Worm (Caenorhabditis elegans) whole organism, L4 larva: Measurements from ENCODE around the gene F49C5.9.

Experiments used
- D1046.2 ChIP-seq: fragments of 200-800 bp; sonication (Bioruptor generic); IDR thresholded peaks from 2 replicates; pipeline ENCODE4 v1.3.6; 2022; ENCODE audit warnings: missing genetic modification characterization, missing compliant biosample characterization
- Y105C5A.15 ChIP-seq: fragments of 200-800 bp; sonication (Bioruptor generic); IDR thresholded peaks from 2 replicates; pipeline ENCODE4 v1.3.6; 2022; ENCODE audit warnings: missing genetic modification characterization, missing compliant biosample characterization
- Y48G9A.11 ChIP-seq: fragments of 200-800 bp; sonication (Bioruptor generic); IDR thresholded peaks from 2 replicates; pipeline ENCODE4 v1.3.6; 2022; ENCODE audit warnings: missing genetic modification reagents, missing genetic modification characterization, missing compliant biosample characterization
- Y5F2A.4 ChIP-seq: fragments of 200-800 bp; sonication (Bioruptor generic); optimal IDR thresholded peaks from 2 replicates; lab custom pipeline; 2018; ENCODE audit warnings: mild to moderate bottlenecking, missing genetic modification characterization, missing compliant biosample characterization
- Y75B8A.6 ChIP-seq: fragments of 200-800 bp; sonication (Bioruptor generic); IDR thresholded peaks from 2 replicates; pipeline ENCODE4 v1.3.6; 2022; ENCODE audit warnings: missing genetic modification reagents, missing genetic modification characterization, missing compliant biosample characterization
- ZK337.2 ChIP-seq: fragments of 200-800 bp; sonication (Bioruptor generic); IDR thresholded peaks from 2 replicates; pipeline ENCODE4 v1.3.6; 2022; ENCODE audit warnings: missing genetic modification reagents, missing genetic modification characterization, missing compliant biosample characterization
- aha-1 ChIP-seq: fragments of 150-350 bp; peaks from one replicate; lab custom pipeline; 2014; ENCODE audit warnings: missing biosample characterization, missing genetic modification characterization
- arid-1 ChIP-seq: fragments of 200-800 bp; sonication (Bioruptor generic); conservative IDR thresholded peaks from 2 replicates; pipeline ENCODE4 v1.3.6; 2022; ENCODE audit warnings: missing genetic modification reagents, missing genetic modification characterization, missing compliant biosample characterization
- ceh-20 ChIP-seq: fragments of 200-800 bp; sonication (Bioruptor generic); IDR thresholded peaks from 2 replicates; pipeline ENCODE4 v1.3.6; 2022; ENCODE audit warnings: missing genetic modification reagents, missing genetic modification characterization, missing compliant biosample characterization
- ceh-62 ChIP-seq: sonication (generic microtip); optimal IDR thresholded peaks from 2 replicates; lab custom pipeline; 2017; ENCODE audit warnings: missing biosample characterization, missing genetic modification characterization
- ces-1 ChIP-seq: fragments of 150-350 bp; sonication (generic microtip); optimal IDR thresholded peaks from 4 replicates; lab custom pipeline; 2014; ENCODE audit warnings: missing biosample characterization, missing genetic modification reagents, missing genetic modification characterization
- ctbp-1 ChIP-seq: fragments of 200-800 bp; sonication (Bioruptor generic); IDR thresholded peaks from 2 replicates; pipeline ENCODE4 v1.3.6; 2022; ENCODE audit warnings: missing genetic modification reagents, missing genetic modification characterization, missing compliant biosample characterization
- daf-8 ChIP-seq: fragments of 200-800 bp; sonication (Bioruptor generic); IDR thresholded peaks from 2 replicates; pipeline ENCODE4 v1.3.6; 2022; ENCODE audit warnings: missing genetic modification characterization, missing compliant biosample characterization
- duxl-1 ChIP-seq: sonication (generic microtip); optimal IDR thresholded peaks from 2 replicates; lab custom pipeline; 2016; ENCODE audit warnings: mild to moderate bottlenecking, missing genetic modification characterization, moderate library complexity, missing compliant biosample characterization; ENCODE audit not compliant: poor library complexity
- fkh-10 ChIP-seq: fragments of 150-350 bp; optimal IDR thresholded peaks from 2 replicates; lab custom pipeline; 2014; ENCODE audit warnings: missing biosample characterization, missing genetic modification reagents, missing genetic modification characterization
- fos-1 ChIP-seq: fragments of 150-350 bp; optimal IDR thresholded peaks from 2 replicates; lab custom pipeline; 2014; ENCODE audit warnings: missing biosample characterization, missing genetic modification characterization
- hif-1 ChIP-seq, 2 experiments: sonication (generic microtip); optimal IDR thresholded peaks; 2 replicates each; lab custom pipeline; 2016 to 2017; ENCODE audit warnings: missing compliant biosample characterization in 2 of 2, missing genetic modification characterization in 2 of 2, missing genetic modification reagents in 2 of 2, missing genotype in 2 of 2, mild to moderate bottlenecking in 1 of 2
- hlh-30 ChIP-seq: sonication (generic microtip); optimal IDR thresholded peaks from 2 replicates; lab custom pipeline; 2017; ENCODE audit warnings: antibody characterized with exemption, mild to moderate bottlenecking, missing genetic modification characterization, missing compliant biosample characterization; ENCODE audit not compliant: insufficient read depth
- lim-7 ChIP-seq: fragments of 200-800 bp; sonication (Bioruptor generic); IDR thresholded peaks from 2 replicates; pipeline ENCODE4 v1.3.6; 2022; ENCODE audit warnings: missing genetic modification characterization, missing compliant biosample characterization
- lir-3 ChIP-seq: sonication (generic microtip); optimal IDR thresholded peaks from 2 replicates; lab custom pipeline; 2016; ENCODE audit warnings: mild to moderate bottlenecking, missing genetic modification characterization, missing compliant biosample characterization
- mdl-1 ChIP-seq, 2 experiments: fragments of 150-350 bp in 1 of 2; sonication (generic microtip) in 1 of 2; optimal IDR thresholded peaks; 2 replicates each; lab custom pipeline; 2014 to 2017; ENCODE audit warnings: missing biosample characterization in 2 of 2, missing genetic modification characterization in 2 of 2
- mep-1 ChIP-seq: fragments of 150-350 bp; sonication (generic microtip); optimal IDR thresholded peaks from 3 replicates; lab custom pipeline; 2014; ENCODE audit warnings: missing biosample characterization, missing genetic modification characterization
- mes-2 ChIP-seq: sonication (generic microtip); optimal IDR thresholded peaks from 2 replicates; lab custom pipeline; 2016; ENCODE audit warnings: missing genotype, mild to moderate bottlenecking, missing genetic modification characterization, missing compliant biosample characterization; ENCODE audit not compliant: poor library complexity, severe bottlenecking
- mxl-2 ChIP-seq: fragments of 200-800 bp; sonication (Bioruptor generic); conservative IDR thresholded peaks from 2 replicates; pipeline ENCODE4 v1.3.6; 2022; ENCODE audit warnings: missing genetic modification reagents, missing genetic modification characterization, missing compliant biosample characterization
- nhr-10 ChIP-seq: fragments of 150-350 bp; optimal IDR thresholded peaks from 2 replicates; lab custom pipeline; 2014; ENCODE audit warnings: missing biosample characterization, missing genetic modification characterization
- nhr-102 ChIP-seq: sonication (generic microtip); optimal IDR thresholded peaks from 2 replicates; lab custom pipeline; 2016; ENCODE audit warnings: mild to moderate bottlenecking, missing genetic modification characterization, moderate library complexity, missing compliant biosample characterization
- nhr-11 ChIP-seq: fragments of 150-350 bp; optimal IDR thresholded peaks from 2 replicates; lab custom pipeline; 2014; ENCODE audit warnings: missing biosample characterization, missing genetic modification characterization
- nhr-237 ChIP-seq: sonication (generic microtip); optimal IDR thresholded peaks from 2 replicates; lab custom pipeline; 2017; ENCODE audit warnings: missing biosample characterization, missing genetic modification characterization
- nhr-41 ChIP-seq: fragments of 200-800 bp; sonication (Bioruptor generic); IDR thresholded peaks from 2 replicates; pipeline ENCODE4 v1.3.6; 2022; ENCODE audit warnings: missing genetic modification reagents, missing genetic modification characterization, missing compliant biosample characterization
- nhr-42 ChIP-seq: fragments of 200-800 bp; sonication (Bioruptor generic); IDR thresholded peaks from 2 replicates; pipeline ENCODE4 v1.3.6; 2022; ENCODE audit warnings: missing genetic modification characterization, missing compliant biosample characterization
- pqm-1 ChIP-seq: sonication (generic microtip); optimal IDR thresholded peaks from 2 replicates; lab custom pipeline; 2017; ENCODE audit warnings: missing biosample characterization, missing genetic modification characterization
- skn-1 ChIP-seq: fragments of 150-350 bp; optimal IDR thresholded peaks from 2 replicates; lab custom pipeline; 2014; ENCODE audit warnings: missing biosample characterization, missing genetic modification characterization
- snpc-4 ChIP-seq: fragments of 150-350 bp; optimal IDR thresholded peaks from 2 replicates; lab custom pipeline; 2014; ENCODE audit warnings: missing biosample characterization, missing genetic modification characterization
- spr-1 ChIP-seq: sonication (generic microtip); optimal IDR thresholded peaks from 2 replicates; lab custom pipeline; 2016; ENCODE audit warnings: mild to moderate bottlenecking, missing genetic modification characterization, missing compliant biosample characterization
- spr-3 ChIP-seq: fragments of 200-800 bp; sonication (Bioruptor generic); optimal IDR thresholded peaks from 2 replicates; lab custom pipeline; 2018; ENCODE audit warnings: mild to moderate bottlenecking, missing genetic modification characterization, missing compliant biosample characterization
- tra-1 ChIP-seq: fragments of 200-800 bp; sonication (Bioruptor generic); IDR thresholded peaks from 2 replicates; pipeline ENCODE4 v1.3.6; 2022; ENCODE audit warnings: missing genetic modification reagents, missing genetic modification characterization, missing compliant biosample characterization
- unc-39 ChIP-seq: sonication (generic microtip); optimal IDR thresholded peaks from 2 replicates; lab custom pipeline; 2017; ENCODE audit warnings: missing biosample characterization, missing genetic modification characterization
- vab-7 ChIP-seq: fragments of 200-800 bp; sonication (Bioruptor generic); IDR thresholded peaks from 2 replicates; pipeline ENCODE4 v1.3.6; 2022; ENCODE audit warnings: missing genetic modification reagents, missing genetic modification characterization, missing compliant biosample characterization
- zfp-2 ChIP-seq: sonication (generic microtip); optimal IDR thresholded peaks from 2 replicates; lab custom pipeline; 2016; ENCODE audit warnings: mild to moderate bottlenecking, missing genetic modification characterization, missing compliant biosample characterization

F49C5.9 gene

DNA sequence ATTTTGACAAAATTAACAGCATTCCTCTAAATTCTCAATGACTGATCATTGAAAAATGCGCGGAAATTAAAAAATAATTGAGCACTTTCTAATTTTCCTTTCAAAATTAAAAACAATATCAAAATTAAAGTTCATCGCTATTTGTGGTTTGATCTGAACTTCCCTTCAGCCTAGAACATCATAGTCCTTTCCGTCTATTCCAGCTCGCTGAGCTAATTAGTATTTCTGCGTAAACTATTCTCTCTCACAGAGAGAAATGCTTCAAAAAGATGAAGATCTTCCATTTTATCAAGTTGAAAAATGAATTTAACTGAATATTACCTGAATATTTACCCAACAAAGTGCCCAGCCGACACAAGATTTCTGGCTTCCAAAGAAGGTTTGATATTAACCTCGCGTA is 37.4 kb downstream of the F49C5.9 start, which contains the start of gene srh-68:
TSS of gene srh-68 (plus strand) at position 301 of the 400 bp plus-strand sequence.
- no peak for TF ChIP-seq mes-2
- TF ChIP-seq hlh-30 (tag; lab: Kevin White, UChicago), result no peak
- no peak for TF ChIP-seq pqm-1 (tag; lab: Kevin White, UChicago)
- no peak for TF ChIP-seq ceh-62 (tag; lab: Kevin White, UChicago)
- TF ChIP-seq unc-39 (tag; lab: Kevin White, UChicago), result no peak
- TF ChIP-seq mep-1 (tag; lab: Kevin White, UChicago), result no peak
- no peak for TF ChIP-seq D1046.2 (GFP tag; lab: Robert Waterston, UW)
- TF ChIP-seq ceh-20, result no peak
- TF ChIP-seq nhr-237 (tag; lab: Kevin White, UChicago), result no peak
- no peak for TF ChIP-seq arid-1
- no peak for TF ChIP-seq mdl-1 (tag; optimal IDR thresholded peaks at IDR 0.05; lab: Kevin White, UChicago)
- TF ChIP-seq ZK337.2 (GFP tag; lab: Robert Waterston, UW), result no peak
- TF ChIP-seq snpc-4 (tag; lab: Kevin White, UChicago), result no peak

- TF ChIP-seq aha-1 (tag; lab: Kevin White, UChicago) (peak; percentile 64), zfp-2 (tag; lab: Kevin White, UChicago) (no peak), lir-3 (no peak), Y48G9A.11 (no peak)
These were observed 37.9 kb downstream of the F49C5.9 start for ce11 chrII:12506511-12506910.

- TF ChIP-seq spr-3 (no peak), Y5F2A.4 (GFP tag; lab: Kevin White, UChicago) (no peak), nhr-10 (tag; lab: Kevin White, UChicago) (no peak), spr-1 (tag; lab: Kevin White, UChicago) (no peak), nhr-41 (GFP tag; lab: Robert Waterston, UW) (no peak)
- TF ChIP-seq, all 104 proteins: peak for 0
These were observed 41.6 kb downstream of the F49C5.9 start, which contains the start of gene ador-1 for ce11 chrII:12502784-12503183. Gene ador-1 (minus strand): TSS chrII:12502884.

ce11 chrII:12499969-12500368 is 44.5 kb downstream of the F49C5.9 start:
- TF ChIP-seq fos-1 (tag; lab: Kevin White, UChicago) (no peak), hif-1 (tag; optimal IDR thresholded peaks at IDR 0.05; lab: Kevin White, UChicago) (peak in 1 of 2 experiments; percentile 37), nhr-42 (GFP tag; lab: Robert Waterston, UW) (no peak), vab-7 (GFP tag; lab: Robert Waterston, UW) (no peak), tra-1 (no peak), ces-1 (GFP tag; lab: Kevin White, UChicago) (peak; percentile 65), nhr-11 (tag; lab: Kevin White, UChicago) (no peak), Y105C5A.15 (no peak), fkh-10 (peak; percentile 29), lim-7 (GFP tag; lab: Robert Waterston, UW) (no peak), aha-1 (tag; lab: Kevin White, UChicago) (no peak), ctbp-1 (GFP tag; lab: Robert Waterston, UW) (0 out of 2 replicates have a peak, but pooled peaks have one; percentile 35), unc-39 (tag; lab: Kevin White, UChicago) (no peak), mxl-2 (no peak), ceh-62 (tag; lab: Kevin White, UChicago) (no peak), Y75B8A.6 (GFP tag; lab: Robert Waterston, UW) (no peak), nhr-102 (tag; lab: Kevin White, UChicago) (no peak), daf-8 (GFP tag; lab: Robert Waterston, UW) (no peak), duxl-1 (tag; lab: Kevin White, UChicago) (no peak), skn-1 (no peak)
